Fruit fly (Drosophila melanogaster) whole organism, embryonic: Measurements from ENCODE around the gene Usp14.

Source experiments
- Atf3 ChIP-seq: fragments of 200-800 bp; sonication (Bioruptor generic); optimal IDR thresholded peaks from 3 replicates; lab custom pipeline; 2016; ENCODE audit warnings: missing biosample characterization, missing genetic modification characterization
- Bteb2 ChIP-seq: fragments of 200-800 bp; sonication (Bioruptor generic); optimal IDR thresholded peaks from 2 replicates; lab custom pipeline; 2016; ENCODE audit warnings: missing biosample characterization, missing genetic modification characterization
- C15 ChIP-seq: fragments of 200-800 bp; sonication (Bioruptor generic); IDR thresholded peaks from 3 replicates; pipeline ENCODE4 v1.3.6; 2022; ENCODE audit warnings: missing biosample characterization, missing genetic modification characterization
- CG10209 ChIP-seq: fragments of 200-800 bp; sonication (Bioruptor generic); optimal IDR thresholded peaks from 3 replicates; lab custom pipeline; 2017; ENCODE audit warnings: missing biosample characterization, mild to moderate bottlenecking, missing genetic modification characterization, missing genetic modification reagents
- CG11247 ChIP-seq: fragments of 200-800 bp; sonication (Bioruptor generic); IDR thresholded peaks from 2 replicates; pipeline ENCODE4 v1.3.6; 2022; ENCODE audit warnings: missing biosample characterization, missing genetic modification characterization
- CG11723 ChIP-seq: fragments of 200-800 bp; sonication (Bioruptor generic); optimal IDR thresholded peaks from 2 replicates; lab custom pipeline; 2017; ENCODE audit warnings: missing biosample characterization, mild to moderate bottlenecking, missing genetic modification characterization
- CG12236 ChIP-seq: fragments of 200-800 bp; sonication (Bioruptor generic); optimal IDR thresholded peaks from 2 replicates; lab custom pipeline; 2016; ENCODE audit warnings: missing biosample characterization, missing genetic modification characterization
- CG12391 ChIP-seq: fragments of 200-800 bp; sonication (Bioruptor generic); optimal IDR thresholded peaks from 3 replicates; lab custom pipeline; 2018; ENCODE audit warnings: missing biosample characterization, mild to moderate bottlenecking, missing genetic modification characterization, moderate library complexity
- CG12744 ChIP-seq: fragments of 200-800 bp; sonication (Bioruptor generic); optimal IDR thresholded peaks from 2 replicates; lab custom pipeline; 2016; ENCODE audit warnings: missing biosample characterization, missing genetic modification characterization
- CG14441 ChIP-seq: fragments of 200-800 bp; sonication (Bioruptor generic); IDR thresholded peaks from 2 replicates; pipeline ENCODE4 v1.3.6; 2022; ENCODE audit warnings: missing biosample characterization, missing genetic modification characterization
- CG14667 ChIP-seq: fragments of 200-800 bp; sonication (Bioruptor generic); IDR thresholded peaks from 2 replicates; pipeline ENCODE4 v1.3.6; 2022; ENCODE audit warnings: missing biosample characterization, missing genetic modification characterization
- CG15696 ChIP-seq: fragments of 200-800 bp; sonication (Bioruptor generic); optimal IDR thresholded peaks from 2 replicates; lab custom pipeline; 2019; ENCODE audit warnings: missing biosample characterization, mild to moderate bottlenecking, missing genetic modification characterization, moderate library complexity
- CG17802 ChIP-seq: fragments of 200-800 bp; sonication (Bioruptor generic); optimal IDR thresholded peaks from 2 replicates; lab custom pipeline; 2018; ENCODE audit warnings: missing biosample characterization, mild to moderate bottlenecking, missing genetic modification characterization, moderate library complexity
- CG1832 ChIP-seq: fragments of 200-800 bp; sonication (Bioruptor generic); optimal IDR thresholded peaks from 2 replicates; lab custom pipeline; 2017; ENCODE audit warnings: missing biosample characterization, mild to moderate bottlenecking, missing genetic modification characterization, inconsistent platforms
- CG3163 ChIP-seq: fragments of 200-800 bp; sonication (Bioruptor generic); optimal IDR thresholded peaks from 3 replicates; lab custom pipeline; 2016; ENCODE audit warnings: missing biosample characterization, missing genetic modification characterization
- CG33213 ChIP-seq: fragments of 200-800 bp; sonication (Bioruptor generic); optimal IDR thresholded peaks from 3 replicates; lab custom pipeline; 2016; ENCODE audit warnings: missing biosample characterization, missing genetic modification characterization
- CG33557 ChIP-seq: fragments of 200-800 bp; sonication (Bioruptor generic); optimal IDR thresholded peaks from 2 replicates; lab custom pipeline; 2019; ENCODE audit warnings: missing biosample characterization, mild to moderate bottlenecking, missing genetic modification characterization, moderate library complexity
- CG4707 ChIP-seq: fragments of 200-800 bp; sonication (Bioruptor generic); optimal IDR thresholded peaks from 2 replicates; lab custom pipeline; 2018; ENCODE audit warnings: missing biosample characterization, mild to moderate bottlenecking, missing genetic modification characterization, moderate library complexity
- CG8359 ChIP-seq: fragments of 200-800 bp; sonication (Bioruptor generic); optimal IDR thresholded peaks from 2 replicates; lab custom pipeline; 2017; ENCODE audit warnings: missing biosample characterization, mild to moderate bottlenecking, missing genetic modification characterization, borderline replicate concordance
- CG8478 ChIP-seq: fragments of >200 bp; optimal IDR thresholded peaks from 2 replicates; lab custom pipeline; 2018
- CG8924 ChIP-seq: fragments of 200-800 bp; optimal IDR thresholded peaks from 3 replicates; lab custom pipeline; 2019; ENCODE audit warnings: missing biosample characterization, mild to moderate bottlenecking, missing genetic modification characterization, moderate library complexity
- CG9609 ChIP-seq: fragments of 200-800 bp; sonication (Bioruptor generic); optimal IDR thresholded peaks from 3 replicates; lab custom pipeline; 2016; ENCODE audit warnings: missing biosample characterization, missing genetic modification characterization
- CG9932 ChIP-seq: fragments of 200-800 bp; sonication (Bioruptor generic); IDR thresholded peaks from 2 replicates; pipeline ENCODE4 v1.3.6; 2022; ENCODE audit warnings: missing biosample characterization, missing genetic modification characterization
- CHES-1-like ChIP-seq: fragments of 200-800 bp; sonication (Bioruptor generic); optimal IDR thresholded peaks from 2 replicates; lab custom pipeline; 2016; ENCODE audit warnings: missing biosample characterization, missing genetic modification characterization
- Fer2 ChIP-seq: fragments of 200-800 bp; sonication (Bioruptor generic); optimal IDR thresholded peaks from 2 replicates; lab custom pipeline; 2018; ENCODE audit warnings: missing biosample characterization, mild to moderate bottlenecking, missing genetic modification characterization, moderate library complexity
- H2.0 ChIP-seq: fragments of 200-800 bp; sonication (Bioruptor generic); IDR thresholded peaks from 2 replicates; pipeline ENCODE4 v1.3.6; 2022; ENCODE audit warnings: missing biosample characterization, missing genetic modification characterization
- Hey ChIP-seq: fragments of 200-800 bp; sonication (Bioruptor generic); optimal IDR thresholded peaks from 3 replicates; lab custom pipeline; 2018; ENCODE audit warnings: missing biosample characterization, mild to moderate bottlenecking, missing genetic modification characterization
- HmgZ ChIP-seq: fragments of 200-800 bp; sonication (Bioruptor generic); optimal IDR thresholded peaks from 2 replicates; lab custom pipeline; 2018; ENCODE audit warnings: missing biosample characterization, mild to moderate bottlenecking, missing genetic modification characterization
- Mad ChIP-seq: fragments of 200-800 bp; sonication (Bioruptor generic); optimal IDR thresholded peaks from 2 replicates; lab custom pipeline; 2016; ENCODE audit warnings: missing biosample characterization, missing genetic modification characterization
- NFAT ChIP-seq: fragments of 200-800 bp; sonication (Bioruptor generic); IDR thresholded peaks from 2 replicates; pipeline ENCODE4 v1.3.6; 2022; ENCODE audit warnings: missing biosample characterization, missing genetic modification characterization
- Rfx ChIP-seq: fragments of 200-800 bp; sonication (Bioruptor generic); IDR thresholded peaks from 2 replicates; pipeline ENCODE4 v1.3.6; 2022; ENCODE audit warnings: missing biosample characterization, missing genetic modification characterization
- Rx ChIP-seq: fragments of 200-800 bp; sonication (Bioruptor generic); IDR thresholded peaks from 2 replicates; pipeline ENCODE4 v1.3.6; 2022; ENCODE audit warnings: missing biosample characterization, missing genetic modification characterization
- Sox102F ChIP-seq: fragments of 200-800 bp; sonication (Bioruptor generic); optimal IDR thresholded peaks from 2 replicates; lab custom pipeline; 2018; ENCODE audit warnings: missing biosample characterization, mild to moderate bottlenecking, missing genetic modification characterization, moderate library complexity
- YL-1 ChIP-seq: fragments of 200-800 bp; sonication (Bioruptor generic); optimal IDR thresholded peaks from 3 replicates; lab custom pipeline; 2017; ENCODE audit warnings: missing biosample characterization, mild to moderate bottlenecking, missing genetic modification characterization
- chinmo ChIP-seq: fragments of 200-800 bp; sonication (Bioruptor generic); IDR thresholded peaks from 4 replicates; pipeline ENCODE4 v1.3.6; 2022; ENCODE audit warnings: missing biosample characterization, missing genetic modification characterization; ENCODE audit not compliant: partially characterized antibody
- cwo ChIP-seq: fragments of 200-800 bp; sonication (Bioruptor generic); optimal IDR thresholded peaks from 3 replicates; lab custom pipeline; 2017; ENCODE audit warnings: missing biosample characterization, missing genetic modification characterization, mild to moderate bottlenecking, moderate library complexity, missing genetic modification reagents
- da ChIP-seq: fragments of 200-800 bp; sonication (Bioruptor generic); optimal IDR thresholded peaks from 2 replicates; lab custom pipeline; 2016; ENCODE audit warnings: missing biosample characterization, missing genetic modification characterization
- dpn ChIP-seq, 2 experiments: fragments of 200-800 bp; sonication (Bioruptor generic); optimal IDR thresholded peaks; 3 replicates each; lab custom pipeline; 2016; ENCODE audit warnings: missing biosample characterization in 2 of 2, missing genetic modification characterization in 2 of 2
- en ChIP-seq: fragments of 200-800 bp; sonication (Bioruptor generic); optimal IDR thresholded peaks from 2 replicates; lab custom pipeline; 2016; ENCODE audit warnings: missing biosample characterization, missing genetic modification characterization
- ftz-f1 ChIP-seq: fragments of 200-800 bp; sonication (Bioruptor generic); optimal IDR thresholded peaks from 2 replicates; lab custom pipeline; 2016; ENCODE audit warnings: missing biosample characterization, missing genetic modification characterization
- gsb-n ChIP-seq: fragments of 200-800 bp; sonication (Bioruptor generic); optimal IDR thresholded peaks from 3 replicates; lab custom pipeline; 2018; ENCODE audit warnings: missing biosample characterization, mild to moderate bottlenecking, missing genetic modification characterization
- hth ChIP-seq: fragments of >200 bp; optimal IDR thresholded peaks from 2 replicates; lab custom pipeline; 2017; ENCODE audit warnings: inconsistent platforms
- jing ChIP-seq: fragments of 200-800 bp; sonication (Bioruptor generic); optimal IDR thresholded peaks from 2 replicates; lab custom pipeline; 2018; ENCODE audit warnings: missing biosample characterization, mild to moderate bottlenecking, missing genetic modification characterization
- lab ChIP-seq: fragments of 200-800 bp; sonication (Bioruptor generic); optimal IDR thresholded peaks from 3 replicates; lab custom pipeline; 2017; ENCODE audit warnings: missing biosample characterization, missing genetic modification characterization, mild to moderate bottlenecking, moderate library complexity, missing genetic modification reagents
- lola ChIP-seq, 3 experiments: fragments of >200 bp in 2 of 3; fragments of 200-800 bp in 1 of 3; sonication (Bioruptor generic) in 1 of 3; optimal IDR thresholded peaks; 2 replicates each; lab custom pipeline; 2017 to 2019; ENCODE audit warnings: missing biosample characterization in 3 of 3, missing genetic modification characterization in 3 of 3, mild to moderate bottlenecking in 1 of 3, moderate library complexity in 1 of 3
- pb ChIP-seq: fragments of 200-800 bp; sonication (Bioruptor generic); optimal IDR thresholded peaks from 3 replicates; lab custom pipeline; 2016; ENCODE audit warnings: missing biosample characterization, missing genetic modification characterization
- phol ChIP-seq: fragments of 200-800 bp; sonication (Bioruptor generic); optimal IDR thresholded peaks from 3 replicates; lab custom pipeline; 2018; ENCODE audit warnings: missing biosample characterization, mild to moderate bottlenecking, missing genetic modification characterization, moderate library complexity
- ranshi ChIP-seq: fragments of 200-800 bp; sonication (Bioruptor generic); IDR thresholded peaks from 2 replicates; pipeline ENCODE4 v1.3.6; 2022; ENCODE audit warnings: missing biosample characterization, missing genetic modification characterization
- rib ChIP-seq: fragments of 200-800 bp; sonication (Bioruptor generic); IDR thresholded peaks from 2 replicates; pipeline ENCODE4 v1.3.6; 2022; ENCODE audit warnings: missing biosample characterization, missing genetic modification characterization
- scrt ChIP-seq: fragments of 200-800 bp; sonication (Bioruptor generic); optimal IDR thresholded peaks from 2 replicates; lab custom pipeline; 2018; ENCODE audit warnings: missing biosample characterization, mild to moderate bottlenecking, missing genetic modification characterization, moderate library complexity
- slp2 ChIP-seq: fragments of 200-800 bp; sonication (Bioruptor generic); optimal IDR thresholded peaks from 2 replicates; lab custom pipeline; 2016; ENCODE audit warnings: missing biosample characterization, missing genetic modification characterization
- zfh2 ChIP-seq: fragments of 200-800 bp; sonication (Bioruptor generic); optimal IDR thresholded peaks from 2 replicates; lab custom pipeline; 2016; ENCODE audit warnings: missing biosample characterization, missing genetic modification characterization

Usp14 gene

DNA sequence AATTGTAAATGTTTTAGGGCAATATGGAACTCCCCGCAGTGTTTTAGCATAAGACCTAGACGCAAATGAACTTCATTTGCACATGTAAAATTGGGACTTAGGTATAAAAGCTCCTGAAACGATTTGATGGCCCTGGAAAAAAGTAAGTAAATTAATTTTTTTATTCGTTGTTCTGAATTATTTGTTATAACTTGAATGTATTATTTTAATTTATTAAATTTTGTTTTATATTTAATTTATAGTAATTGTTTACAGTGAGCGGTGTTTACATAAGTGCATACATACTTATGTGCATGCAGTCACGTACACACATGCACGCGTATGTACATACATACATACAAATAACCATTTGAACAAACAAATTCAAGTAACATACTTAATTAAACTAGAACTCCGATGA, 37.8 kb downstream of the Usp14 start (continued):
- TF ChIP-seq scrt (GFP tag; lab: Kevin White, UChicago): no peak
- TF ChIP-seq CG10209 (GFP tag; lab: Kevin White, UChicago): no peak
- TF ChIP-seq Sox102F (GFP tag; lab: Kevin White, UChicago): no peak
- no peak for TF ChIP-seq CG4707 (GFP tag; lab: Kevin White, UChicago)
- no peak for TF ChIP-seq jing (GFP tag; lab: Kevin White, UChicago)
- no peak for TF ChIP-seq hth
- TF ChIP-seq CG3163 (GFP tag; lab: Kevin White, UChicago): no peak
- no peak for TF ChIP-seq CG14441 (GFP tag; lab: Robert Waterston, UW)
- TF ChIP-seq chinmo (GFP tag; lab: Robert Waterston, UW): no peak
- TF ChIP-seq da (GFP tag; lab: Kevin White, UChicago): no peak
- no peak for TF ChIP-seq Fer2 (tag; lab: Kevin White, UChicago)
- TF ChIP-seq rib (GFP tag; lab: Robert Waterston, UW): no peak
- peak in 1 of 3 experiments; percentile 45 for TF ChIP-seq lola (GFP tag; optimal IDR thresholded peaks at IDR 0.05; lab: Kevin White, UChicago)
- TF ChIP-seq dpn (GFP tag; optimal IDR thresholded peaks at IDR 0.05; lab: Kevin White, UChicago): no peak
- no peak for TF ChIP-seq CG8924 (tag; lab: Kevin White, UChicago)
- TF ChIP-seq en (GFP tag; lab: Kevin White, UChicago): no peak
- TF ChIP-seq phol (tag; lab: Kevin White, UChicago): peak; percentile 37
- TF ChIP-seq slp2 (GFP tag; lab: Kevin White, UChicago): no peak
- TF ChIP-seq zfh2 (GFP tag; lab: Kevin White, UChicago): no peak
- TF ChIP-seq CG14667 (GFP tag; lab: Robert Waterston, UW): no peak
- no peak for TF ChIP-seq CG12744
- TF ChIP-seq CHES-1-like (GFP tag; lab: Kevin White, UChicago): no peak
- no peak for TF ChIP-seq lab (GFP tag; lab: Kevin White, UChicago)
- TF ChIP-seq Atf3 (GFP tag; lab: Kevin White, UChicago): no peak
- no peak for TF ChIP-seq Hey (tag; lab: Kevin White, UChicago)
- TF ChIP-seq CG33557 (GFP tag; lab: Kevin White, UChicago): no peak
- no peak for TF ChIP-seq NFAT (GFP tag; lab: Robert Waterston, UW)
- no peak for TF ChIP-seq CG9609 (GFP tag; lab: Kevin White, UChicago)
- TF ChIP-seq C15: no peak
- TF ChIP-seq CG1832: no peak
- no peak for TF ChIP-seq Rx (GFP tag; lab: Robert Waterston, UW)
- no peak for TF ChIP-seq gsb-n
- no peak for TF ChIP-seq CG12236
- TF ChIP-seq CG11723 (GFP tag; lab: Kevin White, UChicago): no peak
- TF ChIP-seq CG15696: peak; percentile 13
- TF ChIP-seq pb (GFP tag; lab: Kevin White, UChicago): no peak
- no peak for TF ChIP-seq Mad (GFP tag; lab: Kevin White, UChicago)
- peak; percentile 4 for TF ChIP-seq YL-1 (GFP tag; lab: Kevin White, UChicago)
- TF ChIP-seq HmgZ (tag; lab: Kevin White, UChicago): no peak
- TF ChIP-seq Rfx (GFP tag; lab: Robert Waterston, UW): no peak
- TF ChIP-seq ftz-f1 (GFP tag; lab: Kevin White, UChicago): no peak
- no peak for TF ChIP-seq H2.0
- no peak for TF ChIP-seq CG8478
- TF ChIP-seq CG11247 (GFP tag; lab: Robert Waterston, UW): no peak
- peak; percentile 22 for TF ChIP-seq CG8359 (GFP tag; lab: Kevin White, UChicago)
- no peak for TF ChIP-seq CG9932 (GFP tag; lab: Robert Waterston, UW)
- peak; percentile 29 for TF ChIP-seq CG17802 (tag; lab: Kevin White, UChicago)
- TF ChIP-seq cwo: no peak
- TF ChIP-seq Bteb2 (GFP tag; lab: Kevin White, UChicago): no peak
- TF ChIP-seq ranshi (GFP tag; lab: Robert Waterston, UW): no peak
- no peak for TF ChIP-seq CG33213
- TF ChIP-seq CG12391 (tag; lab: Kevin White, UChicago): no peak
